Worm (Caenorhabditis elegans): ENCODE measurements around the gene F47C12.13.

Gene F47C12.13

ce11 chrIV:3994318-3994717 is at the start of gene F47C12.13:
Gene F47C12.13, minus strand, starts transcription at chrIV:3994418.
- TF ChIP-seq nhr-12 (tag; optimal IDR thresholded peaks at IDR 0.05) (no peak), ceh-9 (tag; optimal IDR thresholded peaks at IDR 0.05) (no peak), ZK546.5 (tag; optimal IDR thresholded peaks at IDR 0.05) (no peak), egl-5 (tag; optimal IDR thresholded peaks at IDR 0.05) (no peak), daf-12 (tag; optimal IDR thresholded peaks at IDR 0.05) (no peak), nhr-28 (tag; optimal IDR thresholded peaks at IDR 0.05) (no peak)

ce11 chrIV:4042274-4042673 is 48.1 kb upstream of the F47C12.13 start, which contains the start of gene cdc-73:
Gene cdc-73, plus strand, starts transcription at chrIV:4042575.
- TF ChIP-seq nhr-23 (tag; optimal IDR thresholded peaks at IDR 0.05) (peak; percentile 10), mml-1 (tag; optimal IDR thresholded peaks at IDR 0.05) (no peak), snpc-4 (tag; optimal IDR thresholded peaks at IDR 0.05) (peak; percentile 35), daf-12 (tag; optimal IDR thresholded peaks at IDR 0.05) (no peak), nhr-67 (tag; optimal IDR thresholded peaks at IDR 0.05) (no peak), egl-5 (tag; optimal IDR thresholded peaks at IDR 0.05) (no peak), zag-1 (tag; optimal IDR thresholded peaks at IDR 0.05) (no peak), ztf-11 (tag; optimal IDR thresholded peaks at IDR 0.05) (no peak), elt-3 (tag; optimal IDR thresholded peaks at IDR 0.05) (no peak), ama-1 (optimal IDR thresholded peaks at IDR 0.05) (no peak), nhr-76 (tag; optimal IDR thresholded peaks at IDR 0.05) (no peak), lin-39 (tag; optimal IDR thresholded peaks at IDR 0.05) (no peak), nfya-1 (tag; optimal IDR thresholded peaks at IDR 0.05; ENCODE audit: insufficient read depth) (peak; percentile 35), unc-62 (GFP tag; optimal IDR thresholded peaks at IDR 0.05) (no peak), nhr-237 (tag; optimal IDR thresholded peaks at IDR 0.05) (no peak), egl-27 (tag; optimal IDR thresholded peaks at IDR 0.05) (no peak), skn-1 (tag; optimal IDR thresholded peaks at IDR 0.05) (no peak), fos-1 (tag; optimal IDR thresholded peaks at IDR 0.05) (no peak), nhr-77 (tag; optimal IDR thresholded peaks at IDR 0.05) (no peak), nhr-28 (tag; optimal IDR thresholded peaks at IDR 0.05) (no peak), pha-4 (tag; optimal IDR thresholded peaks at IDR 0.05) (peak; percentile 39), mdl-1 (tag; optimal IDR thresholded peaks at IDR 0.05) (no peak), ceh-9 (tag; optimal IDR thresholded peaks at IDR 0.05) (no peak), lin-15B (tag; optimal IDR thresholded peaks at IDR 0.05) (peak; percentile 19), elt-1 (tag; optimal IDR thresholded peaks at IDR 0.05) (no peak), tbx-2 (tag; optimal IDR thresholded peaks at IDR 0.05) (no peak)

- TF ChIP-seq elt-1 (tag; optimal IDR thresholded peaks at IDR 0.05) (no peak), fos-1 (tag; optimal IDR thresholded peaks at IDR 0.05) (no peak), hmg-11 (tag; optimal IDR thresholded peaks at IDR 0.05) (no peak), sea-2 (GFP tag; optimal IDR thresholded peaks at IDR 0.05) (no peak), fkh-2 (tag; optimal IDR thresholded peaks at IDR 0.05) (no peak), lin-39 (tag; optimal IDR thresholded peaks at IDR 0.05) (no peak), egl-5 (tag; optimal IDR thresholded peaks at IDR 0.05) (no peak), mdl-1 (tag; optimal IDR thresholded peaks at IDR 0.05) (no peak), jun-1 (tag; optimal IDR thresholded peaks at IDR 0.05) (no peak), elt-3 (tag; optimal IDR thresholded peaks at IDR 0.05) (no peak), nhr-11 (tag; optimal IDR thresholded peaks at IDR 0.05) (no peak), eor-1 (tag; optimal IDR thresholded peaks at IDR 0.05) (no peak), nhr-23 (tag; optimal IDR thresholded peaks at IDR 0.05) (no peak), nhr-43 (tag; optimal IDR thresholded peaks at IDR 0.05; ENCODE audit: poor library complexity, severe bottlenecking) (no peak), ceh-16 (tag; optimal IDR thresholded peaks at IDR 0.05) (no peak), R02D3.7 (tag; optimal IDR thresholded peaks at IDR 0.05) (no peak), ceh-82 (tag; optimal IDR thresholded peaks at IDR 0.05) (no peak), ZK546.5 (tag; optimal IDR thresholded peaks at IDR 0.05) (no peak), ama-1 (optimal IDR thresholded peaks at IDR 0.05) (no peak), nhr-67 (tag; optimal IDR thresholded peaks at IDR 0.05) (no peak)
These were observed 46.8 kb upstream of the F47C12.13 start for ce11 chrIV:4041006-4041405.

ce11 chrIV:4039984-4040383 is 45.8 kb upstream of the F47C12.13 start, which contains the start of gene F35F11.2:
Gene F35F11.2, plus strand, starts transcription at chrIV:4040284.
- no peak for TF ChIP-seq hmg-11 (tag; optimal IDR thresholded peaks at IDR 0.05)

All from whole organism, L3 larva.